Worm (Caenorhabditis elegans) whole organism, dauer: ENCODE results near the gene ZC204.12.
"Not testable (repeated sequence)": the region's sequence is repeated elsewhere in the genome, so short reads cannot be mapped to it uniquely, and the experiment has no call there.

Source experiments
- unc-62 ChIP-seq: sonication (generic microtip); optimal IDR thresholded peaks from 2 replicates; lab custom pipeline; 2017; ENCODE audit warnings: missing biosample characterization, missing genetic modification reagents, missing genetic modification characterization

The ZC204.12 gene

ce11 chrII:1627783-1628182, 29.3 kb downstream of the ZC204.12 start, which contains the start of gene C08E3.15:
Gene C08E3.15, minus strand, starts transcription at chrII:1627883.
- TF ChIP-seq unc-62 (GFP tag; lab: Kevin White, UChicago), result not testable (repeated sequence)

ce11 chrII:1625666-1626065, 31.4 kb downstream of the ZC204.12 start, which contains the start of gene C08E3.14:
Gene C08E3.14, plus strand, starts transcription at chrII:1625966.
- no peak for TF ChIP-seq unc-62 (GFP tag; lab: Kevin White, UChicago)

- TF ChIP-seq unc-62 (GFP tag; lab: Kevin White, UChicago), result no peak
Observed at ce11 chrII:1624572-1624971, 32.5 kb downstream of the ZC204.12 start, which contains the start of gene fbxa-160. Gene fbxa-160, minus strand, starts transcription at chrII:1624672.

DNA sequence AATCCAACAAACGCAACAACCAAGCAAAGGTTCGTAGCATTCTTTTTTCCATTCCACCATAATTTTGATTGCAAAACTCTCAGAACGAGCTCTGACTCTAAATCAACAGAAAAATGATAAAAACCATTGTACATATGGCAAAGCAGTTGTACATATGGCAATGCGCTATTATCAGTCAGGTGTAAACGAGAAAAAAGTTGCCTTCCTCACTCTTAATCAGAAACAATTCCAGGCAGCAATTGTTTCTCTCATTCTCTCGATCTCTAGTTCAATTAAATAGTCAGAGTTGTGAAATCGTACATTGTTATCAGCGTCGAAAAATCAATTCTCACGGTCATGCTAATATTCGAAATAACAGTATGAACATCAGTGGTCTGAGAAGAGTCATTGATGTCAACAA, 35.3 kb downstream of the ZC204.12 start:
- no peak for TF ChIP-seq unc-62 (GFP tag; lab: Kevin White, UChicago)

ce11 chrII:1621180-1621579, 35.9 kb downstream of the ZC204.12 start, which contains the start of gene fbxa-158:
Gene fbxa-158, minus strand, starts transcription at chrII:1621280.
- no peak for TF ChIP-seq unc-62 (GFP tag; lab: Kevin White, UChicago)

- no peak for TF ChIP-seq unc-62 (GFP tag; lab: Kevin White, UChicago)
Observed at ce11 chrII:1618948-1619347, 38.2 kb downstream of the ZC204.12 start, which contains the start of gene fbxa-166. Gene fbxa-166, minus strand, starts transcription at chrII:1619048.

ce11 chrII:1616382-1616781, 40.7 kb downstream of the ZC204.12 start, which contains the start of gene fbxa-165:
Gene fbxa-165, minus strand, starts transcription at chrII:1616482.
- no peak for TF ChIP-seq unc-62 (GFP tag; lab: Kevin White, UChicago)

ce11 chrII:1613972-1614371, 43.1 kb downstream of the ZC204.12 start, which contains the start of gene fbxa-164:
Gene fbxa-164, minus strand, starts transcription at chrII:1614072.
- TF ChIP-seq unc-62 (GFP tag; lab: Kevin White, UChicago), result no peak

DNA sequence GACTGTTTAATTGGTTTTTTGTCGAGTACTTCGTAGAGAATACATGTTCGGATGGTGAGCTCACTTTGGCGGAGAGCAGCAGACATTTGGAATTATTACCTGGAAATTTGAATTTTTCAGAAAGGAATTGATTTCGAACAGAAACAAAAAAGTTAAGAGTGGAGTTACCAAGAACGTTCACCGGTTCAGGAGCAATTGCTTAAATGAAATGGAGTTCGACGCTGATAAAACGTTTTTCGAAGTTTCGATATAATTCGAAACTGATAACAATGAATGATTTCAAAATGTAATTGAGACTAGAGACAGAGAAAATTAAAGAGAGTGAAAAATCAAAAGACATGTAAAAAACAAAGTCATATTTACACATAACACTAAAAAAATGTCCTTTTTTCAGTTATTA, 46.5 kb downstream of the ZC204.12 start, which contains the start of gene fbxa-163:
Gene fbxa-163, minus strand, starts transcription at position 101 of the 400 bp plus-strand sequence.
- TF ChIP-seq unc-62 (GFP tag; lab: Kevin White, UChicago), result no peak

ce11 chrII:1608915-1609314, 48.2 kb downstream of the ZC204.12 start:
- no peak for TF ChIP-seq unc-62 (GFP tag; lab: Kevin White, UChicago)

DNA sequence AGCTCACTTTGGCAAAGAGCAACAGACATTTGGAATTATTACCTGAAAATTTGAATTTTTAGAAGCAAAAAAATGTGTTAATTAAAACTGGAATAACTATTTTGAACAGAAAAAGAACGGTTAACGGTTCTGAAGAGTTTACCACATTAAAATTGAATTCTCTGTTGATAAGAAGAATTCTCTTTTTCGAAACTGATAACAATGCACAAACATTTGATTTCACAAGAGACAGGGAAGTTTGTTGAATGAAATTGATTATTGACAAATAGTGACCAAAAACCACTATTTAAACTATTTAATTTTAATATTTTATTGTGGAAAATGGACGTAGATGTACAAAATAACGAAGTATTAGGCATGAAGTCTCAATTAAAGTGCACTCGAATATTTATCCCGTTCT, 49.5 kb downstream of the ZC204.12 start:
- no peak for TF ChIP-seq unc-62 (GFP tag; lab: Kevin White, UChicago)
